Worm (Caenorhabditis elegans): ENCODE results near the gene T27E4.5.

Gene T27E4.5

DNA sequence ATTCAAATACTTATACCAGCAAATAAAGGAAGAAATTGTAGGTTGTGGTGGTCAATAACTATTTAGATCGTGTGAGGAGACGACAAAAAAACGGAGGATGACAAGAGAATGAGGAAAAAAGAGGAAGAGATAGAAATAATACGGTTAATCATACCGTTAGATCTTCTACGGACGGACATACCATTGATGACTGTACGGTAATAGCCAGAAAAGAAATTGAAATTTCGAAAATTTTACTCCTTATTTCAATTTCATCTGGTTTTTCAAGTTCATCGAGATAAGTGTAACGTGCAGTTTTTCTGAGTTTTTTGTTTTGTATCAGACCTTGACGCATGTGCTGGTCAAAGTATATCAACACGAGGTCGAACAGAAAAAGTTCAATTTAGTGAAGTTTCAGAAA, 3.7 kb downstream of the T27E4.5 start:
- TF ChIP-seq nfya-2 (GFP tag; IDR thresholded peaks at IDR 0.05) (no peak), repo-1 (tag; optimal IDR thresholded peaks at IDR 0.05) (no peak), aptf-3 (GFP tag; IDR thresholded peaks at IDR 0.05) (no peak), C06A6.2 (GFP tag; conservative IDR thresholded peaks at IDR 0.05) (no peak), B0336.3 (GFP tag; IDR thresholded peaks at IDR 0.05) (no peak), mcd-1 (GFP tag; IDR thresholded peaks at IDR 0.05) (no peak), nhr-120 (GFP tag; IDR thresholded peaks at IDR 0.05) (no peak), snpc-1.1 (tag; optimal IDR thresholded peaks at IDR 0.05; ENCODE audit: insufficient read depth) (no peak), bed-1 (GFP tag; IDR thresholded peaks at IDR 0.05) (no peak), egl-18 (GFP tag; IDR thresholded peaks at IDR 0.05) (no peak), ceh-27 (GFP tag; optimal IDR thresholded peaks at IDR 0.05) (no peak)

DNA sequence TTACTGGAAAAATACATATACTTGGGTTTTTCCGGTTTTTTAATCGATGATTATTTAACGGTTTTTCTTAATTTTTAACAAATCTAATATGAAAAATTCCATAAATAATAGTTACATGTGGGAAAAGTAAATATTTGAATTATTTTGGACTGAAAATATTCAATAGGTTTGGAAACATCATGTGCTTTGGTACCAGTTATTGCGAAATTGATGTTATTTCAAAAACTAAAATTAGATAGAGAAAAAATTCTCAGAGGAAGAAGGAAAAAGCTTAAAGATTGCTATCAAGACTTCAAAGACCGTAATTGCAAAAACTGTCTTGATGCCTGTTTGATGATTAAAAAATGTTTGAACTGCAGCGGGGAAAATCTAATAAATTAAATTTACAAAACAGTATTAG, 4.6 kb downstream of the T27E4.5 start:
- TF ChIP-seq Y95B8A.8 (GFP tag; IDR thresholded peaks at IDR 0.05) (no peak), lsy-27 (tag; optimal IDR thresholded peaks at IDR 0.05; ENCODE audit: borderline replicate concordance, insufficient read depth) (no peak), cebp-1 (GFP tag; IDR thresholded peaks at IDR 0.05) (no peak), cebp-1 (tag; optimal IDR thresholded peaks at IDR 0.05) (peak; percentile 76), F57C9.4 (tag; optimal IDR thresholded peaks at IDR 0.05) (no peak)

DNA sequence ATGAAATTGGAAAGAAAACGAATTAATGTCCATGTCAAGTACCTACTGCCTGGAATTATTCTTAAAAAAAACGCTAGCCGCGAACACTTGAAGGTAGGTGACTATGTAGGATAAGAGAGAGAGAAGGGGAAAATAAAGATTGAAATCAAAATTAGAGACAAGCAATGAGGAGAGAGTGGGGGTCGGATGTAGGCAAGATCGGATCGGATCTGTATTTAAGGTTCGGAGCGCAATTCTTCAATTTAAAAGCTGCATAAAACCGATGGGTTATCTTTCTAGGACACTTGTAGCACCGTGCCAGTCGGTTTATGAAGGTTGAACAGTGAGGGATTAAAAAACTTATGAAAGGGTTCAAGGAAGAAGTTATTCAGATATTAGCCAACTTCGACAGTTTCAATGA, 6.4 kb downstream of the T27E4.5 start:
- no peak for TF ChIP-seq attf-3 (GFP tag; conservative IDR thresholded peaks at IDR 0.05)
- no peak for TF ChIP-seq mes-4 (tag; optimal IDR thresholded peaks at IDR 0.05)
- TF ChIP-seq gei-17 (GFP tag; optimal IDR thresholded peaks at IDR 0.05): no peak
- TF ChIP-seq dpl-1 (GFP tag; optimal IDR thresholded peaks at IDR 0.05): no peak
- TF ChIP-seq Y79H2A.3 (GFP tag; conservative IDR thresholded peaks at IDR 0.05): no peak
- no peak for TF ChIP-seq F37B4.10 (GFP tag; IDR thresholded peaks at IDR 0.05)
- TF ChIP-seq him-1 (tag; optimal IDR thresholded peaks at IDR 0.05): no peak
- TF ChIP-seq Y67H2A.10 (GFP tag; conservative IDR thresholded peaks at IDR 0.05): no peak
- no peak for TF ChIP-seq attf-5 (GFP tag; optimal IDR thresholded peaks at IDR 0.05)
- TF ChIP-seq madf-6 (GFP tag; IDR thresholded peaks at IDR 0.05): no peak
- no peak for TF ChIP-seq hmg-20 (GFP tag; IDR thresholded peaks at IDR 0.05)
- no peak for TF ChIP-seq hmg-1.2 (GFP tag; IDR thresholded peaks at IDR 0.05)
- TF ChIP-seq zim-3 (tag; optimal IDR thresholded peaks at IDR 0.05): no peak
- no peak for TF ChIP-seq nfya-2 (GFP tag; IDR thresholded peaks at IDR 0.05)
- no peak for TF ChIP-seq dox-1 (GFP tag; IDR thresholded peaks at IDR 0.05)
- TF ChIP-seq F10E7.11 (tag; optimal IDR thresholded peaks at IDR 0.05): no peak
- TF ChIP-seq ceh-91 (GFP tag; IDR thresholded peaks at IDR 0.05): no peak
- TF ChIP-seq F22D6.2 (tag; optimal IDR thresholded peaks at IDR 0.05): no peak
- no peak for TF ChIP-seq hsf-1 (GFP tag; IDR thresholded peaks at IDR 0.05)
- TF ChIP-seq F39B2.1 (GFP tag; IDR thresholded peaks at IDR 0.05): no peak

DNA sequence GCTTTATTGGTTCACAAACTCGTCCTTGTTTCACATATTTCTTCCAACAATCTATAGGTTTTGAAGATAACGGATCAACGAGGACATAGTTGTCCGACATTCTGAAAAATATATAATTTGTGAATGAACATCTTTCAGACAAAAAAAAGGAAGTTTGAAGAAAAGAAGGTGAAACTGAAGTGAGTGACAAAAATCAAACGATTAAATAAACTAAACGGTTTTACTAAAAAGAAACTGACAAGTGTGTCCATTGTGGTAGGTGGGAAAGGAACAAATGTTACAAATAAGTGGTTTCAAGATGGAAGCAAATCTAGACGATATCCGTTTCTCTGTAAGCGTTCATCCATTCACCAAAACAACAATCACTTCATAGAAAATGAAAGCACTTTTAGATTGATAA, 7.2 kb downstream of the T27E4.5 start, which contains the start of gene C25E10.12:
C25E10.12 (minus strand) TSS at position 101 of the 400 bp plus-strand sequence.
- TF ChIP-seq bed-2 (GFP tag; IDR thresholded peaks at IDR 0.05) (no peak), ztf-6 (GFP tag; IDR thresholded peaks at IDR 0.05) (no peak), sea-2 (GFP tag; IDR thresholded peaks at IDR 0.05) (no peak), B0019.2 (GFP tag; conservative IDR thresholded peaks at IDR 0.05) (no peak), madf-3 (GFP tag; IDR thresholded peaks at IDR 0.05) (no peak), ztf-26 (tag; optimal IDR thresholded peaks at IDR 0.05) (no peak), B0035.1 (tag; optimal IDR thresholded peaks at IDR 0.05) (no peak), pbrm-1 (GFP tag; IDR thresholded peaks at IDR 0.05) (no peak), ztf-28 (GFP tag; IDR thresholded peaks at IDR 0.05) (no peak), hlh-26 (GFP tag; conservative IDR thresholded peaks at IDR 0.05) (no peak), let-607 (tag; optimal IDR thresholded peaks at IDR 0.05) (no peak), chd-7 (tag; optimal IDR thresholded peaks at IDR 0.05) (no peak), F57C9.4 (tag; optimal IDR thresholded peaks at IDR 0.05) (no peak), athp-1 (tag; optimal IDR thresholded peaks at IDR 0.05) (no peak)

Measured in whole organism, young adult.